Fruit fly (Drosophila melanogaster): ENCODE results near the gene CG1090.

CG1090 gene

DNA sequence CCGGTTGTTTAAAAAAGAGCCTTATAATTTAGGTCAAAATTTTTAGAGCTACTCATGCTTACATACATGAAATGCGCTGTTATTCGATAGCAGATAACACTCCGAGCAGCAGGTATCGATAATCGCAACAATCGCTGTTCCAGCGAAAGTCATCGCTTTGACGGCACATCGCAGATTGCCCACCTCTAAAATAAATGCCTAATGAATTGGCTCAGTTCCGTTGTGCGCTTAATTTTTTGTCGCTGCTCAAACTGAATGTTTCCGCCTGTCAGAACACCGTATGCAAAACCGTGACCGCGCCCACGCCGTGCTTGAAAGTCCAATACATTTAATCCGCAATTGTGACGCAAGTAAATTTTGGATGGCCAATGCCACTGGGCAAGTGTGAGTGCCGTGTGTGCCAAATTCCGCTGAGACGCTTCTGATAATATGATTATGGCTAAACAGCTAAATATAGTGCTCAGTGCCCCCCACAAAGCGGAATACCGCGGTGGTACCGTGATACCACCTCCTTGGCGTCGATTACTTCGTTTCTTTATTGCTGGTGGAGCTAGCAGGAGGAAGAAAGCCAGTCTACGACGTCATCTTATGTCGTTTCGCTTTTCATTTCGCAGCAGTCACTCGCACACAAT, 40.1 kb upstream of the CG1090 start, which contains the start of gene CG9795 (continued):
- peak; percentile 91 for TF ChIP-seq hb (GFP tag; IDR thresholded peaks at IDR 0.05; ENCODE audit: partially characterized antibody)
- TF ChIP-seq CG15514 (GFP tag; optimal IDR thresholded peaks at IDR 0.05), result peak; percentile 84
- TF ChIP-seq TFAM (GFP tag; optimal IDR thresholded peaks at IDR 0.05), result no peak
- no peak for TF ChIP-seq CG13123 (GFP tag; optimal IDR thresholded peaks at IDR 0.05)
- no peak for TF ChIP-seq Lim3 (GFP tag; IDR thresholded peaks at IDR 0.05)
- TF ChIP-seq Sry-β (GFP tag; optimal IDR thresholded peaks at IDR 0.05), result no peak
- no peak for TF ChIP-seq so (GFP tag; IDR thresholded peaks at IDR 0.05)
- peak; percentile 30 for TF ChIP-seq HmgD (GFP tag; optimal IDR thresholded peaks at IDR 0.05)
- no peak for TF ChIP-seq fru (optimal IDR thresholded peaks at IDR 0.05)
- no peak for TF ChIP-seq tap (tag; optimal IDR thresholded peaks at IDR 0.05)
- TF ChIP-seq bbx (GFP tag; IDR thresholded peaks at IDR 0.05; ENCODE audit: partially characterized antibody), result peak; percentile 96
- peak; percentile 54 for TF ChIP-seq HmgZ (tag; optimal IDR thresholded peaks at IDR 0.05)
- no peak for TF ChIP-seq CG18476 (GFP tag; optimal IDR thresholded peaks at IDR 0.05)
- TF ChIP-seq oc (tag; optimal IDR thresholded peaks at IDR 0.05), result peak; percentile 7
- no peak for TF ChIP-seq twi (tag; optimal IDR thresholded peaks at IDR 0.05)
- TF ChIP-seq CG2199 (GFP tag; IDR thresholded peaks at IDR 0.05), result peak; percentile 83
- peak; percentile 49 for TF ChIP-seq Antp (GFP tag; optimal IDR thresholded peaks at IDR 0.05)
- no peak; the same call in 2 of the 3 replicates for TF ChIP-seq ci (GFP tag; IDR thresholded peaks at IDR 0.05)
- peak; percentile 96 for TF ChIP-seq CG7963 (GFP tag; IDR thresholded peaks at IDR 0.05; ENCODE audit: partially characterized antibody)
- TF ChIP-seq CG9797 (GFP tag; optimal IDR thresholded peaks at IDR 0.05), result peak; percentile 22
- TF ChIP-seq gsb-n (tag; optimal IDR thresholded peaks at IDR 0.05), result no peak
- TF ChIP-seq salm (tag; optimal IDR thresholded peaks at IDR 0.05), result no peak
- no peak for TF ChIP-seq Usf (GFP tag; optimal IDR thresholded peaks at IDR 0.05)
- TF ChIP-seq CG1233 (GFP tag; optimal IDR thresholded peaks at IDR 0.05), result no peak
- TF ChIP-seq CG2202 (tag; optimal IDR thresholded peaks at IDR 0.05), result no peak
- TF ChIP-seq Atf6 (GFP tag; IDR thresholded peaks at IDR 0.05), result peak; percentile 46; the same call in 1 of the 2 replicates
- TF ChIP-seq ken (GFP tag; IDR thresholded peaks at IDR 0.05), result no peak
- peak; percentile 10 for TF ChIP-seq CG10209 (GFP tag; optimal IDR thresholded peaks at IDR 0.05)
- no peak for TF ChIP-seq CG7839 (tag; optimal IDR thresholded peaks at IDR 0.05)
- TF ChIP-seq CG31441 (GFP tag; IDR thresholded peaks at IDR 0.05), result no peak
- no peak for TF ChIP-seq Chrac-16 (GFP tag; optimal IDR thresholded peaks at IDR 0.05)
- no peak for TF ChIP-seq Lpt (GFP tag; optimal IDR thresholded peaks at IDR 0.05)
- TF ChIP-seq luna (GFP tag; optimal IDR thresholded peaks at IDR 0.05), result no peak
- no peak for TF ChIP-seq CG10147 (GFP tag; optimal IDR thresholded peaks at IDR 0.05)
- TF ChIP-seq Nf-YA (GFP tag; IDR thresholded peaks at IDR 0.05), result no peak
- TF ChIP-seq CG43689 (GFP tag; IDR thresholded peaks at IDR 0.05), result no peak
- peak; percentile 79 for TF ChIP-seq CG30020 (tag; optimal IDR thresholded peaks at IDR 0.05)
- peak; percentile 86 for TF ChIP-seq Dll (GFP tag; IDR thresholded peaks at IDR 0.05; ENCODE audit: partially characterized antibody)
- TF ChIP-seq lola (GFP tag; optimal IDR thresholded peaks at IDR 0.05), result no peak
- TF ChIP-seq ham (GFP tag; IDR thresholded peaks at IDR 0.05), result no peak
- peak; percentile 5 for TF ChIP-seq CG12744 (GFP tag; optimal IDR thresholded peaks at IDR 0.05)
- TF ChIP-seq Rfx (GFP tag; IDR thresholded peaks at IDR 0.05), result peak; percentile 69; the same call in 1 of the 2 replicates
- TF ChIP-seq corto (GFP tag; optimal IDR thresholded peaks at IDR 0.05), result no peak
- TF ChIP-seq CG12391 (tag; optimal IDR thresholded peaks at IDR 0.05), result no peak
- peak; percentile 57 for TF ChIP-seq lilli (GFP tag; optimal IDR thresholded peaks at IDR 0.05)
- no peak for TF ChIP-seq CG8924 (tag; optimal IDR thresholded peaks at IDR 0.05)
- TF ChIP-seq kni (GFP tag; optimal IDR thresholded peaks at IDR 0.05), result no peak
- TF ChIP-seq CG17829 (tag; optimal IDR thresholded peaks at IDR 0.05), result peak; percentile 30
- TF ChIP-seq CG17802 (tag; optimal IDR thresholded peaks at IDR 0.05), result peak; percentile 19
- peak; percentile 90 for TF ChIP-seq CG13287 (GFP tag; IDR thresholded peaks at IDR 0.05; ENCODE audit: partially characterized antibody)

Data from whole organism, embryonic.